Worm (Caenorhabditis elegans) whole organism, L3 larva: ENCODE measurements around the gene srt-47.

Experiments used
- ZK546.5 ChIP-seq: sonication (generic microtip); optimal IDR thresholded peaks from 2 replicates; lab custom pipeline; 2017; ENCODE audit warnings: missing biosample characterization, missing genetic modification characterization
- aly-2 ChIP-seq: fragments of 150-350 bp; optimal IDR thresholded peaks from 2 replicates; lab custom pipeline; 2014; ENCODE audit warnings: missing biosample characterization, missing genetic modification characterization
- ceh-16 ChIP-seq: sonication (generic microtip); optimal IDR thresholded peaks from 2 replicates; lab custom pipeline; 2017; ENCODE audit warnings: missing biosample characterization, missing genetic modification characterization
- ceh-82 ChIP-seq: fragments of 150-350 bp; optimal IDR thresholded peaks from 2 replicates; lab custom pipeline; 2014; ENCODE audit warnings: missing biosample characterization, missing genetic modification characterization
- ceh-9 ChIP-seq: sonication (generic microtip); optimal IDR thresholded peaks from 2 replicates; lab custom pipeline; 2018; ENCODE audit warnings: missing biosample characterization, missing genetic modification characterization
- daf-12 ChIP-seq: fragments of 150-350 bp; optimal IDR thresholded peaks from 2 replicates; lab custom pipeline; 2014; ENCODE audit warnings: missing biosample characterization, missing genetic modification reagents, missing genetic modification characterization
- egl-5 ChIP-seq: fragments of 150-350 bp; optimal IDR thresholded peaks from 2 replicates; lab custom pipeline; 2017; ENCODE audit warnings: missing biosample characterization, missing genetic modification reagents, missing genetic modification characterization, inconsistent platforms
- elt-1 ChIP-seq: fragments of 150-350 bp; optimal IDR thresholded peaks from 2 replicates; lab custom pipeline; 2014; ENCODE audit warnings: missing biosample characterization, missing genetic modification characterization
- elt-2 ChIP-seq: sonication (generic microtip); optimal IDR thresholded peaks from 2 replicates; lab custom pipeline; 2016; ENCODE audit warnings: missing genetic modification reagents, mild to moderate bottlenecking, missing genetic modification characterization, missing compliant biosample characterization
- elt-3 ChIP-seq, 3 experiments: fragments of 150-350 bp in 1 of 3; sonication (generic microtip) in 2 of 3; optimal IDR thresholded peaks; 2 replicates in 2 of 3; 4 replicates in 1 of 3; lab custom pipeline; 2014 to 2017; ENCODE audit warnings: missing biosample characterization in 3 of 3, missing genetic modification characterization in 3 of 3
- eor-1 ChIP-seq, 2 experiments: fragments of 150-350 bp; optimal IDR thresholded peaks; 2 replicates each; lab custom pipeline; 2014 to 2018; ENCODE audit warnings: missing biosample characterization in 2 of 2, missing genetic modification characterization in 2 of 2
- fkh-10 ChIP-seq: sonication (generic microtip); optimal IDR thresholded peaks from 2 replicates; lab custom pipeline; 2017; ENCODE audit warnings: missing biosample characterization, missing genetic modification reagents, missing genetic modification characterization
- hmg-11 ChIP-seq: sonication (generic microtip); optimal IDR thresholded peaks from 2 replicates; lab custom pipeline; 2016; ENCODE audit warnings: missing genetic modification characterization, missing compliant biosample characterization
- jun-1 ChIP-seq: fragments of 150-350 bp; optimal IDR thresholded peaks from 2 replicates; lab custom pipeline; 2014; ENCODE audit warnings: missing biosample characterization, missing genetic modification reagents, missing genetic modification characterization
- lin-15B ChIP-seq: fragments of 150-350 bp; optimal IDR thresholded peaks from 2 replicates; lab custom pipeline; 2014; ENCODE audit warnings: missing biosample characterization, missing genetic modification characterization
- lin-39 ChIP-seq: fragments of 150-350 bp; optimal IDR thresholded peaks from 2 replicates; lab custom pipeline; 2018; ENCODE audit warnings: missing biosample characterization, missing genetic modification reagents, missing genetic modification characterization
- lsy-12 ChIP-seq: sonication (generic microtip); optimal IDR thresholded peaks from 2 replicates; lab custom pipeline; 2016; ENCODE audit warnings: mild to moderate bottlenecking, missing genetic modification characterization, missing compliant biosample characterization
- mdl-1 ChIP-seq: fragments of 150-350 bp; optimal IDR thresholded peaks from 2 replicates; lab custom pipeline; 2014; ENCODE audit warnings: missing biosample characterization, missing genetic modification characterization
- nfya-1 ChIP-seq: sonication (generic microtip); optimal IDR thresholded peaks from 2 replicates; lab custom pipeline; 2017; ENCODE audit warnings: missing genetic modification characterization, mild to moderate bottlenecking, missing compliant biosample characterization, antibody characterized with exemption, moderate library complexity; ENCODE audit not compliant: insufficient read depth
- nhr-237 ChIP-seq: fragments of 150-350 bp; optimal IDR thresholded peaks from 2 replicates; lab custom pipeline; 2014; ENCODE audit warnings: missing biosample characterization, missing genetic modification characterization
- nhr-25 ChIP-seq: sonication (generic microtip); optimal IDR thresholded peaks from 2 replicates; lab custom pipeline; 2017; ENCODE audit warnings: missing biosample characterization, missing genetic modification characterization
- nhr-28 ChIP-seq: fragments of 150-350 bp; optimal IDR thresholded peaks from 2 replicates; lab custom pipeline; 2014; ENCODE audit warnings: missing biosample characterization, missing genetic modification characterization
- nhr-43 ChIP-seq: sonication (generic microtip); optimal IDR thresholded peaks from 2 replicates; lab custom pipeline; 2016; ENCODE audit warnings: mild to moderate bottlenecking, missing genetic modification characterization, missing compliant biosample characterization; ENCODE audit not compliant: poor library complexity, severe bottlenecking
- nhr-67 ChIP-seq: fragments of 150-350 bp; optimal IDR thresholded peaks from 2 replicates; lab custom pipeline; 2014; ENCODE audit warnings: missing biosample characterization, missing genetic modification characterization
- pha-4 ChIP-seq: fragments of 150-350 bp; optimal IDR thresholded peaks from 2 replicates; lab custom pipeline; 2014; ENCODE audit warnings: missing biosample characterization, missing genetic modification reagents, missing genetic modification characterization
- sea-2 ChIP-seq: fragments of 150-350 bp; sonication (generic microtip); optimal IDR thresholded peaks from 4 replicates; lab custom pipeline; 2014; ENCODE audit warnings: missing biosample characterization, missing genetic modification reagents, missing genetic modification characterization
- skn-1 ChIP-seq: fragments of 150-350 bp; optimal IDR thresholded peaks from 2 replicates; lab custom pipeline; 2014; ENCODE audit warnings: missing biosample characterization, missing genetic modification characterization
- tbx-2 ChIP-seq: sonication (generic microtip); optimal IDR thresholded peaks from 2 replicates; lab custom pipeline; 2016; ENCODE audit warnings: mild to moderate bottlenecking, missing genetic modification characterization, missing compliant biosample characterization
- unc-39 ChIP-seq: sonication (generic microtip); optimal IDR thresholded peaks from 4 replicates; lab custom pipeline; 2017; ENCODE audit warnings: missing biosample characterization, missing genetic modification characterization
- unc-62 ChIP-seq: fragments of 150-350 bp; sonication (generic microtip); optimal IDR thresholded peaks from 4 replicates; lab custom pipeline; 2014; ENCODE audit warnings: missing biosample characterization, missing genetic modification reagents, missing genetic modification characterization
- zag-1 ChIP-seq: fragments of 150-350 bp; optimal IDR thresholded peaks from 2 replicates; lab custom pipeline; 2014; ENCODE audit warnings: missing biosample characterization, missing genetic modification characterization
- ztf-4 ChIP-seq: fragments of 150-350 bp; optimal IDR thresholded peaks from 2 replicates; lab custom pipeline; 2014; ENCODE audit warnings: missing biosample characterization, missing genetic modification characterization

The srt-47 gene

DNA sequence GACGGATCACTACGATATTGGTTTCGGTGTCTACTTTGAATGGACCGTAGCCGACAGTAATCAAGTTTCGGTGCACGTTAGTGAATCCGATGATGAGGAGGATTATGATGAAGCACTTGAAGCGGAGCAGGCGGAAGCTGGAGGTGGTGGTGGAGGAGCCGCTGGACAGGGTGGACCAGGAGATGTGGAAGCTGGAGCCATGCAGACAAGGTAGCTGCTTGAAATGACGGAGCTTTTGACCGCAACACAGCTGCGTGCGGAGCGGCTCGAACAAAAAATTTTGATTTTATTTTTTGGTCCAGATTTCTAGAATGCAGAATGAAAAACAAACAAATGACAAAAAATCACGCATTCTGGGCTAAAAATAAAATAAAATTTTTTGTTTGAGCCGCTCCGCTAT is 28.7 kb downstream of the srt-47 start:
- TF ChIP-seq lin-15B (tag; lab: Kevin White, UChicago), result no peak
- TF ChIP-seq pha-4 (tag; lab: Kevin White, UChicago), result no peak
- no peak for TF ChIP-seq jun-1 (tag; lab: Kevin White, UChicago)
- TF ChIP-seq aly-2 (tag; lab: Kevin White, UChicago), result no peak
- TF ChIP-seq elt-2 (tag; lab: Kevin White, UChicago), result no peak
- TF ChIP-seq nhr-43 (tag; lab: Kevin White, UChicago), result no peak
- TF ChIP-seq elt-3 (tag; optimal IDR thresholded peaks at IDR 0.05; lab: Kevin White, UChicago), result no peak
- no peak for TF ChIP-seq fkh-10
- no peak for TF ChIP-seq mdl-1 (tag; lab: Kevin White, UChicago)
- TF ChIP-seq egl-5 (tag; lab: Kevin White, UChicago), result no peak
- no peak for TF ChIP-seq sea-2
- TF ChIP-seq nhr-28 (tag; lab: Kevin White, UChicago), result no peak
- no peak for TF ChIP-seq nhr-237 (tag; lab: Kevin White, UChicago)
- no peak for TF ChIP-seq nhr-25 (tag; lab: Kevin White, UChicago)
- no peak for TF ChIP-seq unc-62
- TF ChIP-seq ztf-4 (tag; lab: Kevin White, UChicago), result no peak
- no peak for TF ChIP-seq unc-39 (tag; lab: Kevin White, UChicago)

DNA sequence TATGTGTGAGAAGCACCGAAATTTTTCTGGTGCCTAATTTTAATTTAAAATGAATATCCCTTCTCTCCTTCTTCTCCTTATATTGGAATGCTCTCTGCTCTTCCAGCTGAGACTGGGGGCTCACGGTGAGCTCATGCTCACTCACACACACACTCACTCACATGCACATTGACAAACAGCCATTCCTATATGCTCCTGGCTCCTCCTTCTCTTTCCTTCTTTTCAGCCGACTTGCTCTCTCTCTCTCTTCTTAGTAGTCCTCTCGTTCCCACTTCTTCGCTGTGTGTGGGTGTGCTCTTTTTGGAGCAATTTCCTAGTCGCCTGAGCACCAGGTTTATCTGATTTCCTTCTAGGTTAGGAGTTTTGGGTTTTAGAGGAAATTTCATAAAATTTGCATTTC is 32.2 kb downstream of the srt-47 start:
- TF ChIP-seq ZK546.5 (tag; lab: Kevin White, UChicago) (no peak), lin-39 (peak; percentile 68), nfya-1 (peak; percentile 69), hmg-11 (peak; percentile 47), fkh-10 (peak; percentile 75), skn-1 (tag; lab: Kevin White, UChicago) (peak; percentile 42), nhr-67 (tag; lab: Kevin White, UChicago) (no peak), lin-15B (tag; lab: Kevin White, UChicago) (peak; percentile 38)

DNA sequence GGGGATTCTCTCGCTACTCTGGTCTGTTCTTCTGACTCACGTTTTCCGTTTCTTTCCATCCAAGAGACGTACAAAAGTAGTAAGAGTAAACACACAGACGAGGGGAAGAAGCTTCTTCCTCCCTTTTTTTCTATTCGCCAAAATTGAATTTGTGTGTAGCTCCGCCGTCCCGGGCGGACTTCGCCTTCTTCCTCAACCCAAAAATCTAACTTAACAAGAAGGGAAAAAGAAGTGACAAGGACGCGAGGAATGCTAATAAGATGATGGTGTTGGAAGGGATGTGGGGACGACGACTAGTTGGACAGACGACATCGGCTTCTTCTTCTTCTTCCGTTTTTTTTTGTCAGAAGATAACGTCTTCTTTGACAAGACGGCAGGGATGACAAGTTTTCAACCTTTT is 36.2 kb downstream of the srt-47 start:
- peak; percentile 95 for TF ChIP-seq fkh-10
- TF ChIP-seq hmg-11, result peak; percentile 14
- TF ChIP-seq nhr-67 (tag; lab: Kevin White, UChicago), result no peak
- TF ChIP-seq nfya-1, result peak; percentile 24
- TF ChIP-seq tbx-2 (tag; lab: Kevin White, UChicago), result no peak
- TF ChIP-seq, all 47 proteins: peak for 3

DNA sequence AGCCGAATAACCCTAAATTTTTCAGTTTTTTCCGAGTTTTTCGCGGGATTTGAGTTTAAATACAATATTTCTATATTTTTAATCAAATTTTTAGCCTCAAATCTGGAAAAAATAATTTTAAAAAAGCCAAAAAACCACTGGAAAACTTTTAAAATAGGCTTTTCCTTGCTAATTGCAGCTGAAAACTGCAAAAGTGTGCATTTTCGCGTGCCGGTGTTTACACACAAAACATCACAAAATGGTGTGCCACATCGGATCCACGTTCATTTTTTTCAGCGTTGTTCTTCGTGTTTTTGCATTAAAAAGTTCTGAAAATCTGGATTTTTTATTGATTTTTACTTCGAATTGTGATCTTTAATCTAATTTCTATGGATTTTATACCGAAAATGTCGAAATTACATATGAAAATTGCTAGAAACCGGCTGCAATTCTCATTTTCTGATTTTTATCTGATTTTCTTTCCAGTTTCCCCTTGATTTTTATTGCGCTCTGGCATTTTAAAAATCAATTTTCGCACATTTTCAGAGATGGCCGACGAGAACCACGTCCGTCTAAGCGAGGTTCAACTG is 39.6 kb downstream of the srt-47 start, which contains the start of gene Y41E3.7:
Y41E3.7 (plus strand) TSS at position 519 of the 569 bp plus-strand sequence.
- TF ChIP-seq pha-4 (tag; lab: Kevin White, UChicago) (peak; percentile 4), nfya-1 (peak; percentile 7), zag-1 (tag; lab: Kevin White, UChicago) (no peak)

DNA sequence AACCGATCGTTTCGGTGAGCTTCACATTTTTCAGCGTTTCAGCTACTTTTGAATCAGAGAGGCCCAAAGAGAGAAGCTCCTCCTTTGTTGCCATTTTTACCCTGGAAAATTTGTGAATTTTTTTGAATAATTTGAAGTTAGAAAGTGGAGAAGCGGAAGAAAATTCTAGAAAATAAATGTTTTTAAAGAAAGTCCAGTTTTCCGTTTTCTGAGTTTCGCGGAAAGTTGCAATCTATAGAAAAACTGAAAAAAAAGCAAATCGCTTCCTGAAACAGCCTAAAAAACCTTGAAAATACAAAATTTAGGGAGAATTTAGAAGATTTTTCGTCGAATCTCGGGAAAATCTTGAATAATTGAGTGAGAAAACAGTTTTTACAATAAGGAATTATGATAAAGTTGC is 40.1 kb downstream of the srt-47 start, which contains the start of gene qars-1:
qars-1 (minus strand) TSS at position 101 of the 400 bp plus-strand sequence.
- TF ChIP-seq ceh-9 (tag; lab: Kevin White, UChicago) (no peak), nhr-25 (tag; lab: Kevin White, UChicago) (no peak), daf-12 (no peak), unc-62 (no peak), lsy-12 (tag; lab: Kevin White, UChicago) (no peak), ceh-16 (tag; lab: Kevin White, UChicago) (no peak), pha-4 (tag; lab: Kevin White, UChicago) (no peak), nhr-28 (tag; lab: Kevin White, UChicago) (no peak), mdl-1 (tag; lab: Kevin White, UChicago) (no peak), ceh-82 (tag; lab: Kevin White, UChicago) (no peak), elt-1 (tag; lab: Kevin White, UChicago) (no peak), nhr-43 (tag; lab: Kevin White, UChicago) (no peak), nhr-67 (tag; lab: Kevin White, UChicago) (no peak), nfya-1 (no peak), elt-3 (tag; optimal IDR thresholded peaks at IDR 0.05; lab: Kevin White, UChicago) (no peak), eor-1 (tag; optimal IDR thresholded peaks at IDR 0.05; lab: Kevin White, UChicago) (no peak), unc-39 (tag; lab: Kevin White, UChicago) (no peak)
